Worm (Caenorhabditis elegans) whole organism, early embryonic: ENCODE data around the gene Y61A9LA.7.

Experiments used
- B0310.2 ChIP-seq: sonication (generic microtip); optimal IDR thresholded peaks from 2 replicates; lab custom pipeline; 2016; ENCODE audit warnings: mild to moderate bottlenecking, missing genetic modification characterization, missing compliant biosample characterization
- F13C5.2 ChIP-seq: sonication (generic microtip); optimal IDR thresholded peaks from 2 replicates; lab custom pipeline; 2017; ENCODE audit warnings: mild to moderate bottlenecking, missing genetic modification characterization, inconsistent platforms, missing compliant biosample characterization
- ama-1 ChIP-seq: fragments of 150-350 bp; optimal IDR thresholded peaks from 2 replicates; lab custom pipeline; 2014
- ceh-36 ChIP-seq: sonication (generic microtip); optimal IDR thresholded peaks from 2 replicates; lab custom pipeline; 2016; ENCODE audit warnings: missing genetic modification characterization, inconsistent platforms, missing compliant biosample characterization
- ets-7 ChIP-seq: sonication (generic microtip); optimal IDR thresholded peaks from 2 replicates; lab custom pipeline; 2016; ENCODE audit warnings: missing genotype, missing genetic modification characterization, missing compliant biosample characterization
- flt-1 ChIP-seq: fragments of 200-800 bp; sonication (Bioruptor generic); IDR thresholded peaks from 2 replicates; pipeline ENCODE4 v1.3.6; 2022; ENCODE audit warnings: missing genetic modification characterization, missing compliant biosample characterization
- hmbx-1 ChIP-seq: sonication (generic microtip); optimal IDR thresholded peaks from 2 replicates; lab custom pipeline; 2016; ENCODE audit warnings: mild to moderate bottlenecking, missing genetic modification characterization, missing compliant biosample characterization
- hmg-4 ChIP-seq: fragments of 200-800 bp; sonication (Bioruptor generic); optimal IDR thresholded peaks from 2 replicates; lab custom pipeline; 2018; ENCODE audit warnings: mild to moderate bottlenecking, missing genetic modification characterization, missing compliant biosample characterization
- hnd-1 ChIP-seq: sonication (generic microtip); optimal IDR thresholded peaks from 2 replicates; lab custom pipeline; 2016; ENCODE audit warnings: missing genetic modification characterization, missing compliant biosample characterization
- scrt-1 ChIP-seq: fragments of 200-800 bp; sonication (Bioruptor generic); IDR thresholded peaks from 2 replicates; pipeline ENCODE4 v1.3.6; 2022; ENCODE audit warnings: missing genetic modification characterization, missing compliant biosample characterization
- tbx-11 ChIP-seq: fragments of 200-800 bp; sonication (Bioruptor generic); IDR thresholded peaks from 2 replicates; pipeline ENCODE4 v1.3.6; 2022; ENCODE audit warnings: missing genetic modification characterization, missing compliant biosample characterization
- tbx-37 ChIP-seq: fragments of 200-800 bp; sonication (Bioruptor generic); conservative IDR thresholded peaks from 2 replicates; pipeline ENCODE4 v1.3.6; 2022; ENCODE audit warnings: missing genetic modification reagents, missing genetic modification characterization, missing compliant biosample characterization

ce11 chrV:4606828-4607227 lies 47.2 kb upstream of the Y61A9LA.7 start, which contains the start of gene txt-6:
- no peak for TF ChIP-seq F13C5.2
- TF ChIP-seq hnd-1 (tag; lab: Kevin White, UChicago), result no peak
- TF ChIP-seq flt-1 (GFP tag; lab: Robert Waterston, UW), result no peak
- TF ChIP-seq ama-1 (lab: Kevin White, UChicago), result no peak
- no peak for TF ChIP-seq scrt-1 (GFP tag; lab: Robert Waterston, UW)
- TF ChIP-seq tbx-11, result no peak
- no peak for TF ChIP-seq hmg-4 (GFP tag; lab: Kevin White, UChicago)
- TF ChIP-seq B0310.2 (tag; lab: Kevin White, UChicago), result no peak
- no peak for TF ChIP-seq hmbx-1 (tag; lab: Kevin White, UChicago)
- no peak for TF ChIP-seq ets-7 (tag; lab: Kevin White, UChicago)
- no peak for TF ChIP-seq ceh-36
- TF ChIP-seq tbx-37 (GFP tag; lab: Robert Waterston, UW), result no peak
